Fruit fly (Drosophila melanogaster): ENCODE data around the gene Septin2.

Gene Septin2

dm6 chr3R:20573326-20573725 lies 14.8 kb downstream of the Septin2 start (continued):
- no peak for TF ChIP-seq slbo (GFP tag; IDR thresholded peaks at IDR 0.05)
- no peak for TF ChIP-seq CG18599 (GFP tag; optimal IDR thresholded peaks at IDR 0.05)
- no peak for TF ChIP-seq CG11560 (tag; IDR thresholded peaks at IDR 0.05)
- no peak for TF ChIP-seq jigr1 (GFP tag; IDR thresholded peaks at IDR 0.05)
- TF ChIP-seq CG18262 (tag; optimal IDR thresholded peaks at IDR 0.05) = peak; percentile 30
- TF ChIP-seq Pdp1 (GFP tag; optimal IDR thresholded peaks at IDR 0.05) = no peak
- TF ChIP-seq pita (GFP tag; optimal IDR thresholded peaks at IDR 0.05) = no peak
- no peak for TF ChIP-seq MESR4 (GFP tag; optimal IDR thresholded peaks at IDR 0.05)
- no peak for TF ChIP-seq CG9727 (GFP tag; optimal IDR thresholded peaks at IDR 0.05)
- TF ChIP-seq CG2678 (tag; optimal IDR thresholded peaks at IDR 0.05) = peak; percentile 17
- no peak for TF ChIP-seq cg (GFP tag; optimal IDR thresholded peaks at IDR 0.05)
- TF ChIP-seq caup (GFP tag; optimal IDR thresholded peaks at IDR 0.05; ENCODE audit: severe bottlenecking) = no peak

- no peak for TF ChIP-seq CG6683 (GFP tag; optimal IDR thresholded peaks at IDR 0.05)
- TF ChIP-seq fd102C (GFP tag; optimal IDR thresholded peaks at IDR 0.05) = no peak
- no peak for TF ChIP-seq vfl (GFP tag; optimal IDR thresholded peaks at IDR 0.05)
- TF ChIP-seq Sox100B (GFP tag; optimal IDR thresholded peaks at IDR 0.05) = no peak
- TF ChIP-seq CG12769 (tag; optimal IDR thresholded peaks at IDR 0.05) = peak; percentile 23
- TF ChIP-seq knrl (GFP tag; IDR thresholded peaks at IDR 0.05; ENCODE audit: partially characterized antibody) = no peak
- TF ChIP-seq CG2129 (GFP tag; IDR thresholded peaks at IDR 0.05; ENCODE audit: partially characterized antibody) = no peak
- TF ChIP-seq CG30431 (GFP tag; optimal IDR thresholded peaks at IDR 0.05) = no peak
- TF ChIP-seq CG3065 (GFP tag; optimal IDR thresholded peaks at IDR 0.05) = no peak
- 0 out of 4 replicates have a peak, but pooled peaks have one; percentile 52 for TF ChIP-seq chinmo (GFP tag; IDR thresholded peaks at IDR 0.05; ENCODE audit: partially characterized antibody)
- TF ChIP-seq Opbp (GFP tag; IDR thresholded peaks at IDR 0.05; ENCODE audit: partially characterized antibody) = no peak
- TF ChIP-seq CG4282 (GFP tag; optimal IDR thresholded peaks at IDR 0.05) = no peak
- no peak for TF ChIP-seq CG9932 (GFP tag; IDR thresholded peaks at IDR 0.05)
- no peak for TF ChIP-seq CHES-1-like (GFP tag; optimal IDR thresholded peaks at IDR 0.05)
- no peak for TF ChIP-seq CG4854 (GFP tag; optimal IDR thresholded peaks at IDR 0.05)
- no peak for TF ChIP-seq MBD-R2 (GFP tag; IDR thresholded peaks at IDR 0.05)
- no peak for TF ChIP-seq inv (GFP tag; IDR thresholded peaks at IDR 0.05; ENCODE audit: partially characterized antibody)
- no peak for TF ChIP-seq CG11723 (GFP tag; optimal IDR thresholded peaks at IDR 0.05)
- TF ChIP-seq chif (GFP tag; optimal IDR thresholded peaks at IDR 0.05) = no peak
- TF ChIP-seq zen (tag; optimal IDR thresholded peaks at IDR 0.05) = peak; percentile 39
- TF ChIP-seq Sin3A (optimal IDR thresholded peaks at IDR 0.05) = no peak
- TF ChIP-seq grn (GFP tag; optimal IDR thresholded peaks at IDR 0.05) = no peak
- TF ChIP-seq Six4 (GFP tag; optimal IDR thresholded peaks at IDR 0.05) = no peak
- no peak for TF ChIP-seq ems (GFP tag; optimal IDR thresholded peaks at IDR 0.05)
- TF ChIP-seq HLH4C (GFP tag; IDR thresholded peaks at IDR 0.05; ENCODE audit: partially characterized antibody) = no peak
- TF ChIP-seq Med (GFP tag) = peak; percentile 38
- TF ChIP-seq fd96Cb (tag; optimal IDR thresholded peaks at IDR 0.05) = no peak
- TF ChIP-seq mld (GFP tag; IDR thresholded peaks at IDR 0.05; ENCODE audit: partially characterized antibody) = no peak
- TF ChIP-seq CG13894 (tag; optimal IDR thresholded peaks at IDR 0.05) = peak; percentile 86
- no peak for TF ChIP-seq CG10959 (GFP tag; IDR thresholded peaks at IDR 0.05)
- no peak for TF ChIP-seq CG11695 (GFP tag; IDR thresholded peaks at IDR 0.05)
- no peak for TF ChIP-seq Atf-2 (GFP tag; optimal IDR thresholded peaks at IDR 0.05)
- no peak for TF ChIP-seq CG13123 (GFP tag; optimal IDR thresholded peaks at IDR 0.05)
- no peak for TF ChIP-seq CG32772 (GFP tag; IDR thresholded peaks at IDR 0.05)
- no peak for TF ChIP-seq gcm2 (GFP tag; optimal IDR thresholded peaks at IDR 0.05)
- no peak for TF ChIP-seq CG17361 (GFP tag; IDR thresholded peaks at IDR 0.05)
- TF ChIP-seq crol (GFP tag; IDR thresholded peaks at IDR 0.05) = peak; percentile 62
Observed at dm6 chr3R:20567507-20568222, 20.5 kb downstream of the Septin2 start.
